Fruit fly (Drosophila melanogaster) whole organism, embryonic: ENCODE results near the gene CG10283.

Source experiments
- Atf-2 ChIP-seq: fragments of 200-800 bp; sonication (Bioruptor generic); optimal IDR thresholded peaks from 2 replicates; lab custom pipeline; 2016; ENCODE audit warnings: missing biosample characterization, missing genetic modification characterization
- CG10321 ChIP-seq: fragments of 200-800 bp; sonication (Bioruptor generic); IDR thresholded peaks from 2 replicates; pipeline ENCODE4 v1.3.6; 2022; ENCODE audit warnings: missing biosample characterization, missing genetic modification characterization
- CG10431 ChIP-seq: fragments of 200-800 bp; sonication (Bioruptor generic); optimal IDR thresholded peaks from 3 replicates; lab custom pipeline; 2018; ENCODE audit warnings: missing biosample characterization, mild to moderate bottlenecking, missing genetic modification characterization
- CG13624 ChIP-seq: fragments of 200-800 bp; sonication (Bioruptor generic); optimal IDR thresholded peaks from 2 replicates; lab custom pipeline; 2016; ENCODE audit warnings: missing biosample characterization, missing genetic modification characterization
- CG14710 ChIP-seq: fragments of 200-800 bp; sonication (Bioruptor generic); optimal IDR thresholded peaks from 3 replicates; lab custom pipeline; 2019; ENCODE audit warnings: missing biosample characterization, mild to moderate bottlenecking, missing genetic modification characterization, moderate library complexity
- Doc2 ChIP-seq: fragments of 200-800 bp; sonication (Bioruptor generic); IDR thresholded peaks from 2 replicates; pipeline ENCODE4 v1.3.6; 2022; ENCODE audit warnings: missing biosample characterization, missing genetic modification characterization
- Ets65A ChIP-seq: fragments of 200-800 bp; sonication (Bioruptor generic); peaks from one replicate; lab custom pipeline; 2016; ENCODE audit warnings: missing biosample characterization, missing genetic modification characterization
- aop ChIP-seq: fragments of 200-800 bp; sonication (Bioruptor generic); IDR thresholded peaks from 2 replicates; pipeline ENCODE4 v1.3.6; 2022; ENCODE audit warnings: missing biosample characterization, missing genetic modification characterization
- da ChIP-seq: fragments of 200-800 bp; sonication (Bioruptor generic); optimal IDR thresholded peaks from 2 replicates; lab custom pipeline; 2016; ENCODE audit warnings: missing biosample characterization, missing genetic modification characterization
- dmrt11E ChIP-seq: fragments of 200-800 bp; sonication (Bioruptor generic); optimal IDR thresholded peaks from 3 replicates; lab custom pipeline; 2018; ENCODE audit warnings: missing biosample characterization, mild to moderate bottlenecking, missing genetic modification characterization, moderate library complexity
- gfzf ChIP-seq: fragments of 200-800 bp; sonication (Bioruptor generic); optimal IDR thresholded peaks from 2 replicates; lab custom pipeline; 2016; ENCODE audit warnings: missing biosample characterization, mild to moderate bottlenecking, missing genetic modification characterization, moderate library complexity

dm6 chr2L:18458527-18458926 is 25.8 kb downstream of the CG10283 start:
- TF ChIP-seq CG13624 (no peak), Atf-2 (GFP tag; lab: Kevin White, UChicago) (no peak), da (GFP tag; lab: Kevin White, UChicago) (no peak), CG10321 (no peak), gfzf (GFP tag; lab: Kevin White, UChicago) (no peak), Doc2 (GFP tag; lab: Robert Waterston, UW) (no peak), CG14710 (tag; lab: Kevin White, UChicago) (no peak), Ets65A (GFP tag; lab: Kevin White, UChicago) (no peak), aop (GFP tag; lab: Robert Waterston, UW) (no peak), dmrt11E (no peak), CG10431 (GFP tag; lab: Kevin White, UChicago) (no peak)
